Fruit fly (Drosophila melanogaster) whole organism, embryonic: ENCODE data around the gene Prx5.

Experiments used
- Aef1 ChIP-seq: fragments of 200-800 bp; sonication (Bioruptor generic); IDR thresholded peaks from 3 replicates; pipeline ENCODE4 v1.3.6; 2022; ENCODE audit warnings: missing biosample characterization, missing genetic modification characterization
- Asciz ChIP-seq: fragments of 200-800 bp; sonication (Bioruptor generic); optimal IDR thresholded peaks from 2 replicates; lab custom pipeline; 2017; ENCODE audit warnings: missing biosample characterization, mild to moderate bottlenecking, missing genetic modification characterization, missing genetic modification reagents
- Atf3 ChIP-seq: fragments of 200-800 bp; sonication (Bioruptor generic); optimal IDR thresholded peaks from 3 replicates; lab custom pipeline; 2016; ENCODE audit warnings: missing biosample characterization, missing genetic modification characterization
- BEAF-32 ChIP-seq: fragments of 200-800 bp; sonication (Bioruptor generic); optimal IDR thresholded peaks from 3 replicates; lab custom pipeline; 2017; ENCODE audit warnings: missing biosample characterization, missing genetic modification characterization, mild to moderate bottlenecking, moderate library complexity, missing genetic modification reagents
- CG12071 ChIP-seq: fragments of 200-800 bp; sonication (Bioruptor generic); optimal IDR thresholded peaks from 3 replicates; lab custom pipeline; 2018; ENCODE audit warnings: missing biosample characterization, mild to moderate bottlenecking, missing genetic modification characterization
- CG1233 ChIP-seq: fragments of 200-800 bp; sonication (Bioruptor generic); optimal IDR thresholded peaks from 4 replicates; lab custom pipeline; 2018; ENCODE audit warnings: missing biosample characterization, mild to moderate bottlenecking, missing genetic modification characterization
- CG13296 ChIP-seq: fragments of 200-800 bp; sonication (Bioruptor generic); optimal IDR thresholded peaks from 3 replicates; lab custom pipeline; 2018; ENCODE audit warnings: missing biosample characterization, mild to moderate bottlenecking, missing genetic modification characterization
- CG13775 ChIP-seq: fragments of 200-800 bp; sonication (Bioruptor generic); optimal IDR thresholded peaks from 3 replicates; lab custom pipeline; 2017; ENCODE audit warnings: missing biosample characterization, mild to moderate bottlenecking, missing genetic modification characterization
- CG14860 ChIP-seq: fragments of 200-800 bp; sonication (Bioruptor generic); IDR thresholded peaks from 3 replicates; pipeline ENCODE4 v1.3.6; 2022; ENCODE audit warnings: missing biosample characterization, missing genetic modification characterization; ENCODE audit not compliant: partially characterized antibody
- CG15073 ChIP-seq: fragments of 200-800 bp; sonication (Bioruptor generic); optimal IDR thresholded peaks from 2 replicates; lab custom pipeline; 2016; ENCODE audit warnings: missing biosample characterization, missing genetic modification characterization
- CG16813 ChIP-seq: fragments of 200-800 bp; sonication (Bioruptor generic); IDR thresholded peaks from 3 replicates; pipeline ENCODE4 v1.3.6; 2022; ENCODE audit warnings: missing biosample characterization, missing genetic modification characterization; ENCODE audit not compliant: partially characterized antibody
- CG17829 ChIP-seq: fragments of 200-800 bp; optimal IDR thresholded peaks from 2 replicates; lab custom pipeline; 2019; ENCODE audit warnings: missing biosample characterization, mild to moderate bottlenecking, missing genetic modification characterization, moderate library complexity
- CG1832 ChIP-seq: fragments of 200-800 bp; sonication (Bioruptor generic); optimal IDR thresholded peaks from 2 replicates; lab custom pipeline; 2017; ENCODE audit warnings: missing biosample characterization, mild to moderate bottlenecking, missing genetic modification characterization, inconsistent platforms
- CG18599 ChIP-seq: fragments of 200-800 bp; sonication (Bioruptor generic); optimal IDR thresholded peaks from 3 replicates; lab custom pipeline; 2017; ENCODE audit warnings: missing biosample characterization, missing genetic modification characterization, mild to moderate bottlenecking, moderate library complexity, missing genetic modification reagents
- CG2875 ChIP-seq: fragments of 200-800 bp; sonication (Bioruptor generic); optimal IDR thresholded peaks from 2 replicates; lab custom pipeline; 2017; ENCODE audit warnings: missing biosample characterization, mild to moderate bottlenecking, missing genetic modification characterization, missing genetic modification reagents
- CG30020 ChIP-seq: fragments of 200-800 bp; optimal IDR thresholded peaks from 2 replicates; lab custom pipeline; 2019; ENCODE audit warnings: missing biosample characterization, mild to moderate bottlenecking, missing genetic modification characterization, moderate library complexity
- CG30403 ChIP-seq: fragments of 200-800 bp; sonication (Bioruptor generic); optimal IDR thresholded peaks from 3 replicates; lab custom pipeline; 2016; ENCODE audit warnings: missing biosample characterization, missing genetic modification characterization
- CG6654 ChIP-seq: fragments of 200-800 bp; sonication (Bioruptor generic); optimal IDR thresholded peaks from 2 replicates; lab custom pipeline; 2017; ENCODE audit warnings: missing biosample characterization, mild to moderate bottlenecking, missing genetic modification characterization
- CG7271 ChIP-seq: fragments of 200-800 bp; sonication (Bioruptor generic); optimal IDR thresholded peaks from 2 replicates; lab custom pipeline; 2018; ENCODE audit warnings: missing biosample characterization, mild to moderate bottlenecking, missing genetic modification characterization, moderate library complexity
- CG7357 ChIP-seq: fragments of 200-800 bp; sonication (Bioruptor generic); IDR thresholded peaks from 3 replicates; pipeline ENCODE4 v1.3.6; 2022; ENCODE audit warnings: missing biosample characterization, missing genetic modification characterization
- CG7556 ChIP-seq: fragments of 200-800 bp; sonication (Bioruptor generic); optimal IDR thresholded peaks from 2 replicates; lab custom pipeline; 2017; ENCODE audit warnings: missing biosample characterization, mild to moderate bottlenecking, missing genetic modification characterization
- CG7987 ChIP-seq: fragments of 200-800 bp; sonication (Bioruptor generic); optimal IDR thresholded peaks from 2 replicates; lab custom pipeline; 2018; ENCODE audit warnings: missing biosample characterization, mild to moderate bottlenecking, missing genetic modification characterization, moderate library complexity
- CG9727 ChIP-seq: fragments of 200-800 bp; sonication (Bioruptor generic); optimal IDR thresholded peaks from 3 replicates; lab custom pipeline; 2017; ENCODE audit warnings: missing biosample characterization, mild to moderate bottlenecking, missing genetic modification characterization
- D19A ChIP-seq: fragments of 200-800 bp; optimal IDR thresholded peaks from 3 replicates; lab custom pipeline; 2019; ENCODE audit warnings: missing biosample characterization, mild to moderate bottlenecking, missing genetic modification characterization, moderate library complexity
- Deaf1 ChIP-seq: fragments of 200-800 bp; optimal IDR thresholded peaks from 3 replicates; lab custom pipeline; 2019; ENCODE audit warnings: missing biosample characterization, mild to moderate bottlenecking, missing genetic modification characterization, moderate library complexity
- E2f2 ChIP-seq: fragments of 200-800 bp; sonication (Bioruptor generic); IDR thresholded peaks from 2 replicates; pipeline ENCODE4 v1.3.6; 2022; ENCODE audit warnings: missing biosample characterization, missing genetic modification characterization
- Hand ChIP-seq: fragments of 200-800 bp; sonication (Bioruptor generic); optimal IDR thresholded peaks from 2 replicates; lab custom pipeline; 2017; ENCODE audit warnings: mild to moderate bottlenecking, missing biosample characterization, missing genetic modification reagents, missing genetic modification characterization
- Hey ChIP-seq: fragments of 200-800 bp; sonication (Bioruptor generic); optimal IDR thresholded peaks from 3 replicates; lab custom pipeline; 2018; ENCODE audit warnings: missing biosample characterization, mild to moderate bottlenecking, missing genetic modification characterization
- HmgD ChIP-seq: fragments of 200-800 bp; sonication (Bioruptor generic); optimal IDR thresholded peaks from 3 replicates; lab custom pipeline; 2016; ENCODE audit warnings: missing biosample characterization, missing genetic modification characterization
- NC2β ChIP-seq: fragments of 200-800 bp; sonication (Bioruptor generic); optimal IDR thresholded peaks from 2 replicates; lab custom pipeline; 2016; ENCODE audit warnings: missing biosample characterization, missing genetic modification characterization
- Nf-YA ChIP-seq: fragments of 200-800 bp; sonication (Bioruptor generic); IDR thresholded peaks from 2 replicates; pipeline ENCODE4 v1.3.6; 2022; ENCODE audit warnings: missing biosample characterization, missing genetic modification characterization
- Six4 ChIP-seq: fragments of 200-800 bp; sonication (Bioruptor generic); optimal IDR thresholded peaks from 2 replicates; lab custom pipeline; 2016; ENCODE audit warnings: missing biosample characterization, missing genetic modification characterization
- Sry-δ ChIP-seq: fragments of 200-800 bp; sonication (Bioruptor generic); optimal IDR thresholded peaks from 2 replicates; lab custom pipeline; 2016; ENCODE audit warnings: missing biosample characterization, missing genetic modification characterization
- Trl ChIP-seq, 3 experiments: fragments of >200 bp in 2 of 3; fragments of 200-800 bp in 1 of 3; sonication (Bioruptor generic) in 1 of 3; optimal IDR thresholded peaks; 2 replicates in 1 of 3; 3 replicates in 2 of 3; lab custom pipeline; 2016 to 2017; ENCODE audit warnings: missing biosample characterization in 1 of 3, missing genetic modification characterization in 1 of 3
- ara ChIP-seq: fragments of 200-800 bp; sonication (Bioruptor generic); IDR thresholded peaks from 2 replicates; pipeline ENCODE4 v1.3.6; 2022; ENCODE audit warnings: missing biosample characterization, missing genetic modification characterization
- btn ChIP-seq: fragments of 200-800 bp; sonication (Bioruptor generic); optimal IDR thresholded peaks from 2 replicates; lab custom pipeline; 2016; ENCODE audit warnings: missing biosample characterization, missing genetic modification characterization
- ci ChIP-seq: fragments of 200-800 bp; sonication (Bioruptor generic); IDR thresholded peaks from 3 replicates; pipeline ENCODE4 v1.3.6; 2022; ENCODE audit warnings: missing biosample characterization, missing genetic modification characterization
- crp ChIP-seq, 2 experiments: fragments of 200-800 bp; sonication (Bioruptor generic); optimal IDR thresholded peaks; 2 replicates in 1 of 2; 3 replicates in 1 of 2; lab custom pipeline; 2017; ENCODE audit warnings: missing biosample characterization in 2 of 2, missing genetic modification characterization in 2 of 2, mild to moderate bottlenecking in 1 of 2, moderate library complexity in 1 of 2
- dmrt11E ChIP-seq: fragments of 200-800 bp; sonication (Bioruptor generic); optimal IDR thresholded peaks from 3 replicates; lab custom pipeline; 2018; ENCODE audit warnings: missing biosample characterization, mild to moderate bottlenecking, missing genetic modification characterization, moderate library complexity
- grau ChIP-seq: fragments of 200-800 bp; optimal IDR thresholded peaks from 3 replicates; lab custom pipeline; 2019; ENCODE audit warnings: missing biosample characterization, mild to moderate bottlenecking, missing genetic modification characterization, moderate library complexity
- gsb-n ChIP-seq: fragments of 200-800 bp; sonication (Bioruptor generic); optimal IDR thresholded peaks from 3 replicates; lab custom pipeline; 2018; ENCODE audit warnings: missing biosample characterization, mild to moderate bottlenecking, missing genetic modification characterization
- ken ChIP-seq: fragments of 200-800 bp; sonication (Bioruptor generic); IDR thresholded peaks from 3 replicates; pipeline ENCODE4 v1.3.6; 2022; ENCODE audit warnings: missing biosample characterization, missing genetic modification characterization
- lilli ChIP-seq: fragments of 200-800 bp; sonication (Bioruptor generic); optimal IDR thresholded peaks from 3 replicates; lab custom pipeline; 2016; ENCODE audit warnings: missing biosample characterization, missing genetic modification characterization
- lola ChIP-seq, 3 experiments: fragments of >200 bp in 2 of 3; fragments of 200-800 bp in 1 of 3; sonication (Bioruptor generic) in 1 of 3; optimal IDR thresholded peaks; 2 replicates each; lab custom pipeline; 2017 to 2019; ENCODE audit warnings: missing biosample characterization in 3 of 3, missing genetic modification characterization in 3 of 3, mild to moderate bottlenecking in 1 of 3, moderate library complexity in 1 of 3
- mirr ChIP-seq: fragments of 200-800 bp; sonication (Bioruptor generic); optimal IDR thresholded peaks from 3 replicates; lab custom pipeline; 2018; ENCODE audit warnings: missing biosample characterization, mild to moderate bottlenecking, missing genetic modification characterization
- ssp ChIP-seq: fragments of 200-800 bp; sonication (Bioruptor generic); IDR thresholded peaks from 2 replicates; pipeline ENCODE4 v1.3.6; 2022; ENCODE audit warnings: missing biosample characterization, missing genetic modification characterization
- stwl ChIP-seq: fragments of 200-800 bp; sonication (Bioruptor generic); optimal IDR thresholded peaks from 3 replicates; lab custom pipeline; 2018; ENCODE audit warnings: missing biosample characterization, mild to moderate bottlenecking, missing genetic modification characterization, moderate library complexity
- tna ChIP-seq: fragments of 200-800 bp; sonication (Bioruptor generic); IDR thresholded peaks from 2 replicates; pipeline ENCODE4 v1.3.6; 2022; ENCODE audit warnings: missing biosample characterization, missing genetic modification characterization; ENCODE audit not compliant: partially characterized antibody
- tup ChIP-seq: fragments of 200-800 bp; sonication (Bioruptor generic); optimal IDR thresholded peaks from 2 replicates; lab custom pipeline; 2016; ENCODE audit warnings: missing biosample characterization, mild to moderate bottlenecking, missing genetic modification characterization, moderate library complexity
- z ChIP-seq: fragments of 200-800 bp; sonication (Bioruptor generic); IDR thresholded peaks from 3 replicates; pipeline ENCODE4 v1.3.6; 2022; ENCODE audit warnings: missing biosample characterization, missing genetic modification characterization

Gene Prx5

dm6 chr3R:18166261-18166720 is 782 bp downstream of the Prx5 start (continued):
- TF ChIP-seq ci (GFP tag; lab: Robert Waterston, UW) (peak; percentile 29; the same call in 1 of the 3 replicates), mirr (GFP tag; lab: Kevin White, UChicago) (no peak), CG15073 (GFP tag; lab: Kevin White, UChicago) (no peak), CG13296 (GFP tag; lab: Kevin White, UChicago) (no peak), ssp (GFP tag; lab: Robert Waterston, UW) (no peak), CG1832 (GFP tag; lab: Kevin White, UChicago) (no peak), tup (GFP tag; lab: Kevin White, UChicago) (no peak), grau (tag; lab: Kevin White, UChicago) (no peak), Deaf1 (no peak), btn (GFP tag; lab: Kevin White, UChicago) (no peak), Six4 (peak; percentile 15), CG9727 (GFP tag; lab: Kevin White, UChicago) (no peak), CG12071 (no peak), CG30020 (tag; lab: Kevin White, UChicago) (no peak), Hand (no peak), Nf-YA (GFP tag; lab: Robert Waterston, UW) (no peak), D19A (tag; lab: Kevin White, UChicago) (no peak), Aef1 (no peak), tna (GFP tag; lab: Robert Waterston, UW) (no peak), CG7987 (GFP tag; lab: Kevin White, UChicago) (no peak), HmgD (GFP tag; lab: Kevin White, UChicago) (no peak), Trl (optimal IDR thresholded peaks at IDR 0.05; lab: Kevin White, UChicago) (peak in 1 of 2 experiments; percentile 12), Trl (GFP tag; optimal IDR thresholded peaks at IDR 0.05; lab: Kevin White, UChicago) (no peak), NC2β (GFP tag; lab: Kevin White, UChicago) (no peak), BEAF-32 (GFP tag; lab: Kevin White, UChicago) (no peak), Sry-δ (GFP tag; lab: Kevin White, UChicago) (peak; percentile 31), CG18599 (GFP tag; lab: Kevin White, UChicago) (no peak), Asciz (GFP tag; lab: Kevin White, UChicago) (no peak), Hey (no peak), E2f2 (GFP tag; lab: Robert Waterston, UW) (no peak), CG7357 (GFP tag; lab: Robert Waterston, UW) (no peak), CG7556 (GFP tag; lab: Kevin White, UChicago) (no peak), lola (GFP tag; optimal IDR thresholded peaks at IDR 0.05; lab: Kevin White, UChicago) (no peak), CG13775 (GFP tag; lab: Kevin White, UChicago) (no peak), CG7271 (tag; lab: Kevin White, UChicago) (no peak), ara (GFP tag; lab: Robert Waterston, UW) (no peak), Atf3 (GFP tag; lab: Kevin White, UChicago) (no peak), CG2875 (GFP tag; lab: Kevin White, UChicago) (no peak), CG1233 (GFP tag; lab: Kevin White, UChicago) (no peak), CG16813 (GFP tag; lab: Robert Waterston, UW) (no peak), z (no peak), stwl (tag; lab: Kevin White, UChicago) (peak; percentile 29), lilli (GFP tag; lab: Kevin White, UChicago) (no peak), CG6654 (GFP tag; lab: Kevin White, UChicago) (no peak), crp (GFP tag; optimal IDR thresholded peaks at IDR 0.05; lab: Kevin White, UChicago) (peak in 1 of 2 experiments; percentile 20), CG30403 (GFP tag; lab: Kevin White, UChicago) (no peak), CG17829 (tag; lab: Kevin White, UChicago) (no peak), dmrt11E (tag; lab: Kevin White, UChicago) (no peak), CG14860 (GFP tag; lab: Robert Waterston, UW) (no peak), gsb-n (tag; lab: Kevin White, UChicago) (no peak), ken (GFP tag; lab: Robert Waterston, UW) (no peak)
